Worm (Caenorhabditis elegans) whole organism, L4 larva: Measurements from ENCODE around the gene Y57G11C.23.

ENCODE experiments used
- F26F4.8 ChIP-seq: fragments of 200-800 bp; sonication (Bioruptor generic); conservative IDR thresholded peaks from 2 replicates; pipeline ENCODE4 v1.3.6; 2022; ENCODE audit warnings: missing genetic modification characterization, missing compliant biosample characterization
- F37D6.2 ChIP-seq: sonication (generic microtip); optimal IDR thresholded peaks from 2 replicates; lab custom pipeline; 2016; ENCODE audit warnings: mild to moderate bottlenecking, missing genetic modification characterization, missing compliant biosample characterization
- F44E2.7 ChIP-seq: fragments of 200-800 bp; sonication (Bioruptor generic); IDR thresholded peaks from 2 replicates; pipeline ENCODE4 v2.1.2; 2022; ENCODE audit warnings: missing genetic modification characterization, missing compliant biosample characterization
- F49E8.2 ChIP-seq: sonication (generic microtip); optimal IDR thresholded peaks from 2 replicates; lab custom pipeline; 2016; ENCODE audit warnings: missing compliant biosample characterization, mild to moderate bottlenecking, missing genetic modification characterization, borderline replicate concordance
- R02D3.7 ChIP-seq: fragments of 150-350 bp; sonication (generic microtip); optimal IDR thresholded peaks from 3 replicates; lab custom pipeline; 2014; ENCODE audit warnings: missing biosample characterization, missing genetic modification characterization
- T20F7.1 ChIP-seq: fragments of 200-800 bp; sonication (Bioruptor generic); optimal IDR thresholded peaks from 2 replicates; lab custom pipeline; 2018; ENCODE audit warnings: mild to moderate bottlenecking, missing genetic modification characterization, missing compliant biosample characterization
- Y105C5A.15 ChIP-seq: fragments of 200-800 bp; sonication (Bioruptor generic); IDR thresholded peaks from 2 replicates; pipeline ENCODE4 v1.3.6; 2022; ENCODE audit warnings: missing genetic modification characterization, missing compliant biosample characterization
- ZK337.2 ChIP-seq: fragments of 200-800 bp; sonication (Bioruptor generic); IDR thresholded peaks from 2 replicates; pipeline ENCODE4 v1.3.6; 2022; ENCODE audit warnings: missing genetic modification reagents, missing genetic modification characterization, missing compliant biosample characterization
- aly-2 ChIP-seq: sonication (generic microtip); optimal IDR thresholded peaks from 2 replicates; lab custom pipeline; 2018; ENCODE audit warnings: missing biosample characterization, missing genetic modification characterization
- ceh-28 ChIP-seq: fragments of 150-350 bp; optimal IDR thresholded peaks from 2 replicates; lab custom pipeline; 2014; ENCODE audit warnings: missing biosample characterization, missing genetic modification reagents, missing genetic modification characterization
- ceh-82 ChIP-seq: sonication (generic microtip); optimal IDR thresholded peaks from 2 replicates; lab custom pipeline; 2017; ENCODE audit warnings: missing biosample characterization, missing genetic modification characterization
- ces-1 ChIP-seq: fragments of 150-350 bp; sonication (generic microtip); optimal IDR thresholded peaks from 4 replicates; lab custom pipeline; 2014; ENCODE audit warnings: missing biosample characterization, missing genetic modification reagents, missing genetic modification characterization
- dmd-6 ChIP-seq: fragments of 200-800 bp; sonication (Bioruptor generic); IDR thresholded peaks from 2 replicates; pipeline ENCODE4 v1.3.6; 2022; ENCODE audit warnings: missing genetic modification reagents, missing genetic modification characterization, missing compliant biosample characterization
- dmd-8 ChIP-seq: fragments of 200-800 bp; sonication (Bioruptor generic); IDR thresholded peaks from 2 replicates; pipeline ENCODE4 v1.3.6; 2022; ENCODE audit warnings: missing genetic modification characterization, missing compliant biosample characterization
- fos-1 ChIP-seq: fragments of 150-350 bp; optimal IDR thresholded peaks from 2 replicates; lab custom pipeline; 2014; ENCODE audit warnings: missing biosample characterization, missing genetic modification characterization
- gei-8 ChIP-seq: fragments of 200-800 bp; sonication (Bioruptor generic); optimal IDR thresholded peaks from 2 replicates; lab custom pipeline; 2018; ENCODE audit warnings: mild to moderate bottlenecking, missing genetic modification characterization, missing compliant biosample characterization
- hif-1 ChIP-seq, 2 experiments: sonication (generic microtip); optimal IDR thresholded peaks; 2 replicates each; lab custom pipeline; 2016 to 2017; ENCODE audit warnings: missing compliant biosample characterization in 2 of 2, missing genetic modification characterization in 2 of 2, missing genetic modification reagents in 2 of 2, missing genotype in 2 of 2, mild to moderate bottlenecking in 1 of 2
- hlh-30 ChIP-seq: sonication (generic microtip); optimal IDR thresholded peaks from 2 replicates; lab custom pipeline; 2017; ENCODE audit warnings: antibody characterized with exemption, mild to moderate bottlenecking, missing genetic modification characterization, missing compliant biosample characterization; ENCODE audit not compliant: insufficient read depth
- lin-15B ChIP-seq: fragments of 150-350 bp; sonication (generic microtip); optimal IDR thresholded peaks from 3 replicates; lab custom pipeline; 2014; ENCODE audit warnings: missing biosample characterization, missing genetic modification characterization
- lsy-2 ChIP-seq, 2 experiments: fragments of 150-350 bp in 1 of 2; sonication (generic microtip) in 1 of 2; optimal IDR thresholded peaks; 2 replicates each; lab custom pipeline; 2014 to 2017; ENCODE audit warnings: missing biosample characterization in 2 of 2, missing genetic modification characterization in 2 of 2
- madf-5 ChIP-seq, 2 experiments: fragments of 200-800 bp; sonication (Bioruptor generic); IDR thresholded peaks; 2 replicates each; pipeline ENCODE4 v1.3.6; 2022; ENCODE audit warnings: missing compliant biosample characterization in 2 of 2, missing genetic modification characterization in 2 of 2
- madf-9 ChIP-seq: fragments of 200-800 bp; sonication (Bioruptor generic); conservative IDR thresholded peaks from 2 replicates; pipeline ENCODE4 v1.3.6; 2022; ENCODE audit warnings: missing genetic modification reagents, missing genetic modification characterization, missing compliant biosample characterization
- mep-1 ChIP-seq: fragments of 150-350 bp; sonication (generic microtip); optimal IDR thresholded peaks from 3 replicates; lab custom pipeline; 2014; ENCODE audit warnings: missing biosample characterization, missing genetic modification characterization
- mes-2 ChIP-seq: sonication (generic microtip); optimal IDR thresholded peaks from 2 replicates; lab custom pipeline; 2016; ENCODE audit warnings: missing genotype, mild to moderate bottlenecking, missing genetic modification characterization, missing compliant biosample characterization; ENCODE audit not compliant: poor library complexity, severe bottlenecking
- mxl-3 ChIP-seq: fragments of 200-800 bp; sonication (Bioruptor generic); optimal IDR thresholded peaks from 2 replicates; lab custom pipeline; 2018; ENCODE audit warnings: mild to moderate bottlenecking, missing genetic modification characterization, missing compliant biosample characterization
- nhr-102 ChIP-seq: sonication (generic microtip); optimal IDR thresholded peaks from 2 replicates; lab custom pipeline; 2016; ENCODE audit warnings: mild to moderate bottlenecking, missing genetic modification characterization, moderate library complexity, missing compliant biosample characterization
- nhr-111 ChIP-seq: fragments of 200-800 bp; sonication (Bioruptor generic); optimal IDR thresholded peaks from 2 replicates; lab custom pipeline; 2018; ENCODE audit warnings: mild to moderate bottlenecking, missing genetic modification characterization, missing compliant biosample characterization
- nhr-237 ChIP-seq: sonication (generic microtip); optimal IDR thresholded peaks from 2 replicates; lab custom pipeline; 2017; ENCODE audit warnings: missing biosample characterization, missing genetic modification characterization
- nhr-28 ChIP-seq: fragments of 150-350 bp; optimal IDR thresholded peaks from 2 replicates; lab custom pipeline; 2014; ENCODE audit warnings: missing biosample characterization, missing genetic modification characterization
- nhr-41 ChIP-seq: fragments of 200-800 bp; sonication (Bioruptor generic); IDR thresholded peaks from 2 replicates; pipeline ENCODE4 v1.3.6; 2022; ENCODE audit warnings: missing genetic modification reagents, missing genetic modification characterization, missing compliant biosample characterization
- nhr-42 ChIP-seq: fragments of 200-800 bp; sonication (Bioruptor generic); IDR thresholded peaks from 2 replicates; pipeline ENCODE4 v1.3.6; 2022; ENCODE audit warnings: missing genetic modification characterization, missing compliant biosample characterization
- nhr-6 ChIP-seq: fragments of 150-350 bp; optimal IDR thresholded peaks from 2 replicates; lab custom pipeline; 2014; ENCODE audit warnings: missing biosample characterization, missing genetic modification characterization
- nhr-77 ChIP-seq: fragments of 150-350 bp; optimal IDR thresholded peaks from 2 replicates; lab custom pipeline; 2014; ENCODE audit warnings: missing biosample characterization, missing genetic modification characterization
- pha-4 ChIP-seq, 2 experiments: fragments of 150-350 bp in 1 of 2; fragments of 200-800 bp in 1 of 2; sonication (Bioruptor generic) in 1 of 2; IDR thresholded peaks in 1 of 2; optimal IDR thresholded peaks in 1 of 2; 2 replicates each; pipeline versions ENCODE4 v1.3.6 to Lab custom; 2014 to 2022; ENCODE audit warnings: missing genetic modification characterization in 2 of 2, missing genetic modification reagents in 2 of 2, missing biosample characterization in 1 of 2, missing compliant biosample characterization in 1 of 2
- php-3 ChIP-seq: fragments of 200-800 bp; sonication (Bioruptor generic); IDR thresholded peaks from 2 replicates; pipeline ENCODE4 v1.3.6; 2022; ENCODE audit warnings: missing genetic modification reagents, missing genetic modification characterization, missing compliant biosample characterization
- pqm-1 ChIP-seq: sonication (generic microtip); optimal IDR thresholded peaks from 2 replicates; lab custom pipeline; 2017; ENCODE audit warnings: missing biosample characterization, missing genetic modification characterization
- rbr-2 ChIP-seq: sonication (generic microtip); optimal IDR thresholded peaks from 2 replicates; lab custom pipeline; 2016; ENCODE audit warnings: missing genotype, missing genetic modification characterization, missing compliant biosample characterization
- set-16 ChIP-seq: fragments of 200-800 bp; sonication (Bioruptor generic); IDR thresholded peaks from 2 replicates; pipeline ENCODE4 v1.3.6; 2022; ENCODE audit warnings: missing genetic modification reagents, missing genetic modification characterization, missing compliant biosample characterization
- skn-1 ChIP-seq: fragments of 150-350 bp; optimal IDR thresholded peaks from 2 replicates; lab custom pipeline; 2014; ENCODE audit warnings: missing biosample characterization, missing genetic modification characterization
- snpc-4 ChIP-seq: fragments of 150-350 bp; optimal IDR thresholded peaks from 2 replicates; lab custom pipeline; 2014; ENCODE audit warnings: missing biosample characterization, missing genetic modification characterization
- tag-97 ChIP-seq: fragments of 200-800 bp; sonication (Bioruptor generic); IDR thresholded peaks from 2 replicates; pipeline ENCODE4 v1.3.6; 2022; ENCODE audit warnings: missing genetic modification characterization, missing compliant biosample characterization
- tra-1 ChIP-seq: fragments of 200-800 bp; sonication (Bioruptor generic); IDR thresholded peaks from 2 replicates; pipeline ENCODE4 v1.3.6; 2022; ENCODE audit warnings: missing genetic modification reagents, missing genetic modification characterization, missing compliant biosample characterization
- unc-39 ChIP-seq: sonication (generic microtip); optimal IDR thresholded peaks from 2 replicates; lab custom pipeline; 2017; ENCODE audit warnings: missing biosample characterization, missing genetic modification characterization
- unc-62 ChIP-seq, 3 experiments: fragments of 150-350 bp in 1 of 3; sonication (generic microtip); optimal IDR thresholded peaks in 2 of 3; peaks in 1 of 3; 1 replicate in 1 of 3; 2 replicates in 2 of 3; lab custom pipeline; 2014 to 2017; ENCODE audit warnings: missing biosample characterization in 3 of 3, missing genetic modification characterization in 3 of 3, missing genetic modification reagents in 3 of 3, missing genotype in 1 of 3
- zfp-2 ChIP-seq: sonication (generic microtip); optimal IDR thresholded peaks from 2 replicates; lab custom pipeline; 2016; ENCODE audit warnings: mild to moderate bottlenecking, missing genetic modification characterization, missing compliant biosample characterization
- zip-2 ChIP-seq: fragments of 150-350 bp; optimal IDR thresholded peaks from 2 replicates; lab custom pipeline; 2014; ENCODE audit warnings: missing biosample characterization, missing genetic modification characterization
- ztf-7 ChIP-seq: fragments of 150-350 bp; optimal IDR thresholded peaks from 2 replicates; lab custom pipeline; 2014; ENCODE audit warnings: missing biosample characterization, missing genetic modification characterization

Y57G11C.23 gene

DNA sequence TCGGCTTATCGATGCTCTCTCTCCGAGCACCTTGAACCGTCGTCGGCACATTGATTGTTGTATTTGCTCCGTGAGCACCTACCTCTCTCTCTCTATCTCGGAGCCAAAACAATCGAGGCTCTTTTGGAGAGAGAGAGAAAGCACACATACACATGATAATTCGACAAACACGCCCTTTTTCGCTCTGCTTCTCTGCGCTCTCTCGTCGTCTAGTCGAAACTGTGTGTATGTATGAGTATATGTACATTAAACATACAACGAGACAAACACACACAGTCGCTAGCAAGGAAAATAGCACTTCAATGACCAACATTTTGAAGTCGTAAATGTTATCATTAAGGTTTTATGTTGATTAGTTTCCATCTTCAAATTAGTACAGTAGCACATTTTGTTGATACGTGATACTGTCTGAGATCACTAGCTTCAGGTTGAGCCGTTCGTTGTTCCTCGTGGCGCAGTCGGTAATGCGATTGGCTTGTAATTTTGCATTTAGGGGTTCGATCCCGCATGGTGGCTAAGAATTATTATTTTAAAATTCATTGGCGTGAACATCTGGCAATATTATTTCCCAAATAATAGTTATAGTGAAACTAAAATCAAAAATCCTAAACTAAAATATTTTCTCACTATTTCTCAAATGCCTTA lies 13.5 kb upstream of the Y57G11C.23 start (continued):
- TF ChIP-seq php-3 (GFP tag; lab: Robert Waterston, UW), result no peak
- no peak for TF ChIP-seq zip-2 (tag; lab: Kevin White, UChicago)
- TF ChIP-seq aly-2 (tag; lab: Kevin White, UChicago), result no peak
- no peak for TF ChIP-seq zfp-2 (tag; lab: Kevin White, UChicago)
- TF ChIP-seq T20F7.1 (GFP tag; lab: Kevin White, UChicago), result peak; percentile 10
- TF ChIP-seq ces-1 (GFP tag; lab: Kevin White, UChicago), result no peak
- TF ChIP-seq nhr-77, result no peak
- TF ChIP-seq dmd-6 (GFP tag; lab: Robert Waterston, UW), result no peak; the same call in 1 of the 2 replicates
- TF ChIP-seq ztf-7 (tag; lab: Kevin White, UChicago), result peak; percentile 46
- no peak for TF ChIP-seq fos-1 (tag; lab: Kevin White, UChicago)
- TF ChIP-seq F26F4.8 (GFP tag; lab: Robert Waterston, UW), result no peak
- 0 out of 2 replicates have a peak, but pooled peaks have one; percentile 25 for TF ChIP-seq Y105C5A.15 (GFP tag; lab: Robert Waterston, UW)
- no peak for TF ChIP-seq skn-1 (tag; lab: Kevin White, UChicago)
- TF ChIP-seq dmd-8 (GFP tag; lab: Robert Waterston, UW), result no peak
- no peak for TF ChIP-seq unc-39 (tag; lab: Kevin White, UChicago)
- TF ChIP-seq lsy-2 (tag; optimal IDR thresholded peaks at IDR 0.05; lab: Kevin White, UChicago), result peak in 1 of 2 experiments; percentile 61
- no peak for TF ChIP-seq nhr-41 (GFP tag; lab: Robert Waterston, UW)
- TF ChIP-seq snpc-4 (tag; lab: Kevin White, UChicago), result no peak
- no peak for TF ChIP-seq ceh-82 (tag; lab: Kevin White, UChicago)
- TF ChIP-seq nhr-28, result peak; percentile 81
- peak; percentile 82 for TF ChIP-seq pqm-1 (tag; lab: Kevin White, UChicago)
- no peak for TF ChIP-seq F44E2.7 (GFP tag; lab: Robert Waterston, UW)
- peak; percentile 66 for TF ChIP-seq mep-1 (tag; lab: Kevin White, UChicago)
- TF ChIP-seq set-16, result peak; percentile 25; the same call in 1 of the 2 replicates
- TF ChIP-seq rbr-2 (tag; lab: Kevin White, UChicago), result peak; percentile 30
- TF ChIP-seq tag-97 (GFP tag; lab: Robert Waterston, UW), result no peak
- peak; percentile 30 for TF ChIP-seq nhr-102 (tag; lab: Kevin White, UChicago)
- peak; percentile 80 for TF ChIP-seq nhr-6 (tag; lab: Kevin White, UChicago)
- peak in 1 of 2 experiments; percentile 97 for TF ChIP-seq unc-62 (GFP tag; optimal IDR thresholded peaks at IDR 0.05 in 1 of 2; lab: Kevin White, UChicago)
- no peak for TF ChIP-seq unc-62 (tag; optimal IDR thresholded peaks at IDR 0.05; lab: Kevin White, UChicago)
- TF ChIP-seq R02D3.7 (tag; lab: Kevin White, UChicago), result no peak
- no peak for TF ChIP-seq tra-1 (GFP tag; lab: Robert Waterston, UW)
- TF ChIP-seq F49E8.2, result peak; percentile 12
- no peak for TF ChIP-seq gei-8 (GFP tag; lab: Kevin White, UChicago)
- TF ChIP-seq nhr-42 (GFP tag; lab: Robert Waterston, UW), result no peak
- peak in 1 of 2 experiments; percentile 17 for TF ChIP-seq hif-1 (tag; optimal IDR thresholded peaks at IDR 0.05; lab: Kevin White, UChicago)
- TF ChIP-seq, all 104 proteins: peak for 32

DNA sequence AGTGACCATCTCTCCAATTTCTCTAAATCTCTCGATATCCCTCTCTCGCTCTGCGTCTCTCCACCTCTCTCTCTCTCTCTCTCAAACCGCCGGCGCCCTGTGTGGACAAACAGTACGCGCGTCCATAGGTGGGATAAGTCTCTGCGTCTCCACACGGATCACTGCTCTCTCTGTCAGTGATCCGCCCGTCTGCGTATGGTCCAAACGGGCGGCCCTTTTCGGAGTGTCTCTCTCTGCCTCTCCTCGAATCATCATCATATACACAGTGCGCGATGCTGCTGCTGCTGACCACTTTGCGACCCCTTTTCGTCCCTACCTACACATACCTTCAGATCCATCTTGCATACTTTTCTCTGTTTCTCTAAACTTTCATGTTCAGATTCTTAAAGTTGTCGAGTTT lies 10.7 kb upstream of the Y57G11C.23 start:
- TF ChIP-seq nhr-6 (tag; lab: Kevin White, UChicago) (no peak), ceh-28 (tag; lab: Kevin White, UChicago) (no peak), php-3 (GFP tag; lab: Robert Waterston, UW) (no peak), ztf-7 (tag; lab: Kevin White, UChicago) (no peak), mxl-3 (GFP tag; lab: Kevin White, UChicago) (peak; percentile 87), skn-1 (tag; lab: Kevin White, UChicago) (no peak), mes-2 (no peak), F49E8.2 (no peak), hif-1 (tag; optimal IDR thresholded peaks at IDR 0.05; lab: Kevin White, UChicago) (no peak), hlh-30 (peak; percentile 10), unc-62 (GFP tag; optimal IDR thresholded peaks at IDR 0.05 in 1 of 2; lab: Kevin White, UChicago) (peak in 1 of 2 experiments; percentile 2), unc-62 (tag; optimal IDR thresholded peaks at IDR 0.05; lab: Kevin White, UChicago) (no peak), F37D6.2 (no peak), rbr-2 (tag; lab: Kevin White, UChicago) (no peak), madf-5 (GFP tag; IDR thresholded peaks at IDR 0.05; lab: Robert Waterston, UW) (no peak), lin-15B (tag; lab: Kevin White, UChicago) (no peak), nhr-111 (GFP tag; lab: Kevin White, UChicago) (no peak), ZK337.2 (GFP tag; lab: Robert Waterston, UW) (no peak), pha-4 (GFP tag; IDR thresholded peaks at IDR 0.05; lab: Robert Waterston, UW) (peak; percentile 34; the same call in 1 of the 2 replicates), pha-4 (tag; optimal IDR thresholded peaks at IDR 0.05; lab: Kevin White, UChicago) (no peak), nhr-237 (tag; lab: Kevin White, UChicago) (no peak), zfp-2 (tag; lab: Kevin White, UChicago) (no peak), tra-1 (GFP tag; lab: Robert Waterston, UW) (no peak), madf-9 (GFP tag; lab: Robert Waterston, UW) (no peak)
